Worm (Caenorhabditis elegans) whole organism, midembryonic: ENCODE measurements around the gene osta-2.

ENCODE experiments used
- T22C8.4 ChIP-seq: fragments of 200-800 bp; sonication (Bioruptor generic); IDR thresholded peaks from 2 replicates; pipeline ENCODE4 v1.3.6; 2022; ENCODE audit warnings: missing genetic modification characterization, missing compliant biosample characterization
- cog-1 ChIP-seq: sonication (generic microtip); optimal IDR thresholded peaks from 2 replicates; lab custom pipeline; 2016; ENCODE audit warnings: missing genetic modification characterization, missing compliant biosample characterization
- flt-1 ChIP-seq: fragments of 200-800 bp; sonication (Bioruptor generic); IDR thresholded peaks from 2 replicates; pipeline ENCODE4 v1.3.6; 2022; ENCODE audit warnings: missing genetic modification characterization, missing compliant biosample characterization
- klf-2 ChIP-seq: fragments of 200-800 bp; sonication (Bioruptor generic); conservative IDR thresholded peaks from 2 replicates; pipeline ENCODE4 v1.3.6; 2022; ENCODE audit warnings: missing genetic modification reagents, missing genetic modification characterization, missing compliant biosample characterization
- med-1 ChIP-seq: sonication (generic microtip); optimal IDR thresholded peaks from 2 replicates; lab custom pipeline; 2017; ENCODE audit warnings: missing genetic modification characterization, mild to moderate bottlenecking, missing compliant biosample characterization, antibody characterized with exemption, missing genetic modification reagents; ENCODE audit not compliant: insufficient read depth
- ref-1 ChIP-seq: fragments of 200-800 bp; sonication (Bioruptor generic); conservative IDR thresholded peaks from 2 replicates; pipeline ENCODE4 v1.3.6; 2022; ENCODE audit warnings: missing genetic modification reagents, missing genetic modification characterization, missing compliant biosample characterization
- tab-1 ChIP-seq: fragments of 200-800 bp; sonication (Bioruptor generic); IDR thresholded peaks from 2 replicates; pipeline ENCODE4 v1.3.6; 2022; ENCODE audit warnings: missing genetic modification characterization, missing compliant biosample characterization
- ztf-23 ChIP-seq: fragments of 200-800 bp; sonication (Bioruptor generic); IDR thresholded peaks from 2 replicates; pipeline ENCODE4 v1.3.6; 2022; ENCODE audit warnings: missing genetic modification reagents, missing genetic modification characterization, missing compliant biosample characterization
- ztf-29 ChIP-seq: fragments of 200-800 bp; sonication (Bioruptor generic); IDR thresholded peaks from 2 replicates; pipeline ENCODE4 v1.3.6; 2022; ENCODE audit warnings: missing genetic modification reagents, missing genetic modification characterization, missing compliant biosample characterization

Gene osta-2

DNA sequence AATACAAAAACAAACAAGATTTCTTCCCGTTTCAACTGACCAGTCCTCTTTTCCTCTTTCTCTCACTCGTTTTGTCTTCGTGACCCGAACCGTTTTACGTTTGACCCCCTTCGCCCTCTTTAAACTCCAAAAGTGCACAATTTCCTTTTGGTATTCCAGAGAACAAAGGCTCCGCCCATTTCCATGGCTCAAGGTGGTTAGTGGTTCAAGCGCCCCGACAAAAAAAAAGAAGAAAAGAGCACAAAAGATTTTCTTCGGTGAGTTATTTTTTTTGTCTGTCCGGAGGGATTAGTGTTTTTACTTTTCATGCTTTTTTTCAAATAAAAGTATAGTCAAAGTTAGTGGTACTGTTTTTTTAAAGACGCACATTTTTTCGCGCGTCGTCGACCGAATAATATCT is at the start of gene osta-2:
osta-2 (plus strand) TSS at position 160 of the 400 bp plus-strand sequence.
- TF ChIP-seq ztf-29 (GFP tag; lab: Robert Waterston, UW) (no peak), ztf-23 (GFP tag; lab: Robert Waterston, UW) (no peak), cog-1 (tag; lab: Kevin White, UChicago) (no peak), klf-2 (no peak), ref-1 (GFP tag; lab: Robert Waterston, UW) (no peak), T22C8.4 (GFP tag; lab: Robert Waterston, UW) (no peak), med-1 (GFP tag; lab: Kevin White, UChicago) (no peak), tab-1 (GFP tag; lab: Robert Waterston, UW) (no peak), flt-1 (GFP tag; lab: Robert Waterston, UW) (no peak)

DNA sequence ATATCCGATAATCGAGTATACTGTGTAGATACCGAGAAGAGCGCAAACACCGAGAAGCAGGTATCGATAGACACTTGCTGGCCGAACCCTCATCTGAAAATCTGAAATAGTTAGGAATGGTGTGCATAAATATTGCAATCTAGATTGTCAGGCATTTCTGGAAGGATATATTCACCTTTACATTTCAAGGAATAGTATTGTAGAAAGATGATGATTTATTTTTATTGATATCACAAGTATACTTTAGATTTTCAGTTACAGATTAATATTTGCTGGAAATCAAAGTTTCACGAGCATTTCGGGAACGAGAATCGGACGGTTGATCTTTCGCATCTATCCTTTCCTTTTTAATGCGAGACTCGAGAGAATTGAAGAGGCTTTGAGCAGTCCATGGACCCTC is 47.8 kb upstream of the osta-2 start, which contains the start of gene fut-3:
fut-3 (minus strand) TSS at position 101 of the 400 bp plus-strand sequence.
- TF ChIP-seq cog-1 (tag; lab: Kevin White, UChicago) (no peak), med-1 (GFP tag; lab: Kevin White, UChicago) (no peak), ztf-29 (GFP tag; lab: Robert Waterston, UW) (no peak), tab-1 (GFP tag; lab: Robert Waterston, UW) (no peak), klf-2 (no peak), T22C8.4 (GFP tag; lab: Robert Waterston, UW) (no peak), flt-1 (GFP tag; lab: Robert Waterston, UW) (no peak), ztf-23 (GFP tag; lab: Robert Waterston, UW) (no peak), ref-1 (GFP tag; lab: Robert Waterston, UW) (no peak)

DNA sequence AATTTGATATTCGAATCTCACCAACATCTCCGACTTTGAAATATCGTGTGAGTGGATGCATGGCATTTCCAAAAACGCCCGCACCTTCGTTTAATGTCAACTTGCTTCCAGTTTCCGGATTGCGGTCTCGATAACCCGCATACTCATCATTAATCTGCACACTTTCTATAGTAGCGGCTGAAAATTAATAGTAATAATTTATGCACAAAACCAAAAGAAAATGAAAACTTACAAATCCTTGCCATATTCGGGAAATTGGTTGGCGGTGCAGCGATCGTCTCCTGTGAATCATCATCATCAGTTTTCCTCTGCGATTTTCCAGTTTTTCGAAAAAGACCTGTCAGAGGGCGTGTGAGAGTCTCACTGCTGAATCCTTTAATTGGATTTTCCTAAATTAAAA is 47.3 kb upstream of the osta-2 start:
- TF ChIP-seq cog-1 (tag; lab: Kevin White, UChicago) (no peak), ztf-29 (GFP tag; lab: Robert Waterston, UW) (no peak), ztf-23 (GFP tag; lab: Robert Waterston, UW) (no peak), ref-1 (GFP tag; lab: Robert Waterston, UW) (no peak), T22C8.4 (GFP tag; lab: Robert Waterston, UW) (no peak)

DNA sequence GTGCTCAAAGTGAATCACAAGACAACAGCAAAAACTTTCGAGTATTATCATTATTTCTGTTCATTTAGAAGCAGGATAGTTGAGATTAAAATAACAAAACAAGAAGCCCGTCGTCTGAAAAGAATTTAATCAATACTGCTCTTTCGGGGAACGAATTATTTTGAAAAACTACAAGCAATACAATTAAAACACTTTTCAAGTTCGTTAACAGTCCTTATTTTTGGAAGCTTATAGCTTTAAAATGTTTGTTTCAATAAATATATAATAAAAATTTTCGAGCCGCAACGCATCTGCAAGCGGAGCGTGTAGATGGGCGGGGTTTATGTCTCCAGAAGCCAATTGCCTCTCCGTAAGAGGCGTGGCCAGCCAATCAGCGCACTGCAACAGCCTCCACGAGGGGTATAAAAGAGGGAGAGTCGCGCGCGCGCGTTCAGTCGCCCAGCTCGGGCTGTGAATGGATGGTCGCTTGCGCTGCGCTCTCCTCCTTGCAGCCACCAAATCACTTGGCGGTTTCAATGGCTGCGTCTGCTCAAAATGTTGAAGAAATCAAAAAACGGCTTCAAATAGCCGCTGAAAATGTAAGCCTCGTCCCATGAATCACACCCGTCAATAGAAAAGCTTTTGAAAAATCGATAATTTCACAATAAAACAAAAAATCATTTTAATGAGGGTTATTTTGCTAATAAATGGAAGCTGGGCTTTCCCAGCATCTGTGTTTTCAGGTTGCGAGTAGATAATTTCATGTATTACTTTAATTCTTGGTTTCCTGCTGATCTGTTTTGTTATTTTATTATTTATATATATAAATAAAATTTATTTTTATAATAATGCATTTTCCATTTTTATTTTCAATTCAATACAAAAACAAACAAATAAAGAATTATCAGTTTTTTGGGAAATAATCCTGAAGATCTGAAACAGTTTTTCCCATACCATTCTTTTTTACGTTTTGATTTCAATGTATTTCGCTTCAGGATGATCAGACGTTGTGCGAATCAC is 46.5 kb upstream of the osta-2 start, which contains the start of the genes ift-43 and mdt-26:
ift-43 (minus strand) TSS at position 51 of the 999 bp plus-strand sequence.
mdt-26 (plus strand) TSS at position 446 of the 999 bp plus-strand sequence.
- peak; percentile 76 for TF ChIP-seq tab-1 (GFP tag; lab: Robert Waterston, UW)
- peak; percentile 61; the same call in 1 of the 2 replicates for TF ChIP-seq ztf-29 (GFP tag; lab: Robert Waterston, UW)
- peak; percentile 48; the same call in 1 of the 2 replicates for TF ChIP-seq klf-2
- TF ChIP-seq cog-1 (tag; lab: Kevin White, UChicago), result peak; percentile 18
- TF ChIP-seq flt-1 (GFP tag; lab: Robert Waterston, UW), result peak; percentile 86
- peak; percentile 80 for TF ChIP-seq ztf-23 (GFP tag; lab: Robert Waterston, UW)
- 0 out of 2 replicates have a peak, but pooled peaks have one; percentile 7 for TF ChIP-seq ref-1 (GFP tag; lab: Robert Waterston, UW)
- peak; percentile 78 for TF ChIP-seq T22C8.4 (GFP tag; lab: Robert Waterston, UW)
- peak; percentile 56 for TF ChIP-seq med-1 (GFP tag; lab: Kevin White, UChicago)

DNA sequence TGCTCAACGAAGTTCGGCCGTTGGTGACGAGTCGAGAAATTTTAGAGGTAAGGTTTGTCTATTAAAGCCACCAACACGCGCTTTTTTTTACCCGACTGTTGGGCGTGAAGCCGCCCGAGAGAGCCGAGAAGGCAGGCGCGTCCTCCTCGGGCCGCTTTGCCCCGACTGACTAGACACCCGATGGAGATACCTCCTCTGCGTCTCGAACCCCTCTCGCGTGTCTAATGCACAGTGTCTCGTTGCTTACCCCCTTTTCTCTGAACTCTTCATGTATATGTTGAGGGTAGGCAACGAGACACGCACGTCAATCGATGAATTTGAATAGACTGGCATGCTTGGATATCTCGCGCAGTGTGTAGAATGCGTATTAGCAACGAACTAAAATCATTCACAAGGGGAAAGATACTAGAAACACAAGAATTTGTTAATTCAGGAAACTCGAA is 45.7 kb upstream of the osta-2 start:
- peak; percentile 95 for TF ChIP-seq ztf-29 (GFP tag; lab: Robert Waterston, UW)
- TF ChIP-seq flt-1 (GFP tag; lab: Robert Waterston, UW), result peak; percentile 95
- TF ChIP-seq cog-1 (tag; lab: Kevin White, UChicago), result peak; percentile 75
- TF ChIP-seq tab-1 (GFP tag; lab: Robert Waterston, UW), result peak; percentile 85
- peak; percentile 73 for TF ChIP-seq klf-2
- TF ChIP-seq ztf-23 (GFP tag; lab: Robert Waterston, UW), result peak; percentile 91
- peak; percentile 66 for TF ChIP-seq ref-1 (GFP tag; lab: Robert Waterston, UW)
- TF ChIP-seq med-1 (GFP tag; lab: Kevin White, UChicago), result no peak
- TF ChIP-seq T22C8.4 (GFP tag; lab: Robert Waterston, UW), result peak; percentile 86

DNA sequence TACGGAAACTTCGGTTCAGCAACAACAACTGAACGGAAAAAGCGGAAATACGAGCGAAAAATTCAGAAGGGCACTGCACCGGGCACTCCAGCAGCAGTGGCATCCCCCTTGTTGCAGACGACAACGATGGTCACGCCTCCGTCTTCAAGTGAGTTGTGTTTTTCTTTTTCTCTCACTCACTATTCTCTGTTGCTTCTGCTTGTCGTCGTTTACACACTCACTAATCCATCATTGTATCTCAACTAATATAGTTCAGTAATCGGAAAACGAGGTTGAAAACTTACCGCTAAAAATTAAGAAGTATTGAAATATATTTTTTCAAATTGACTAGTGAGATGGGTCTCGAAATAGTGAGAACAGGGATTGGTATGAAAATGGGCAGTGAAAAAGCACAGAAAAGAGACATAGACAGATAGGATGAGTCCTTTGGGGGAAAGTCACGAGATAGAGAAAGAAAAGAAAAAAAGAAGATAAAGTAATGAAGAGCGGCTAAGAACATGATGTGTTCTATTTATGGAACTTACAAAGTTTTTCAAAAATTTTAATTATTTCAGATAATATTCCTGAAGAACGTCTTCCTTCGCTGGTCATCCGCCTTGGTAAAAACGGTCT is 44.2 kb upstream of the osta-2 start:
- TF ChIP-seq ztf-29 (GFP tag; lab: Robert Waterston, UW) (no peak), ztf-23 (GFP tag; lab: Robert Waterston, UW) (no peak), klf-2 (no peak), tab-1 (GFP tag; lab: Robert Waterston, UW) (no peak), ref-1 (GFP tag; lab: Robert Waterston, UW) (no peak), flt-1 (GFP tag; lab: Robert Waterston, UW) (no peak), cog-1 (tag; lab: Kevin White, UChicago) (no peak), med-1 (GFP tag; lab: Kevin White, UChicago) (no peak)

DNA sequence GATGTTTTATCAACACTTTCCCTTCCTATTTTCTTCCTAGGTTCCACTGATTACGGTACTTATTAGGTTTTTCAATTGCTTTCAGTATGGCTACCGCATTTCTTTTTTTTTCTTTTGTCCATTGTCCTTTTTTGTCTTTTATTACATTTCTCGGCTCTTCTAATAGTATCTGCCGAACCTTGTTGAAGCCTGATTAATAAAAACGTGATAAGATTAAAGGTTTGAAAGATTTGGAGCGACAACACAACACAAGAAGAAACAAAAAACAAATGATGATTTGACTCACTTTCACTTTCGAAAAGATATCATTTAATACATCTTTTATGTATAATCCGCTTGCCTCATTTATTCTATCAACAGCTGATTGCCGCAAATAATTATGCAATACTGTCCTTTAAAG is 42.5 kb upstream of the osta-2 start, which contains the start of gene C25H3.15:
C25H3.15 (plus strand) TSS at position 301 of the 400 bp plus-strand sequence.
- TF ChIP-seq tab-1 (GFP tag; lab: Robert Waterston, UW) (no peak), klf-2 (no peak), med-1 (GFP tag; lab: Kevin White, UChicago) (no peak), cog-1 (tag; lab: Kevin White, UChicago) (no peak), ztf-29 (GFP tag; lab: Robert Waterston, UW) (no peak), ztf-23 (GFP tag; lab: Robert Waterston, UW) (no peak), flt-1 (GFP tag; lab: Robert Waterston, UW) (no peak), T22C8.4 (GFP tag; lab: Robert Waterston, UW) (no peak), ref-1 (GFP tag; lab: Robert Waterston, UW) (no peak)

DNA sequence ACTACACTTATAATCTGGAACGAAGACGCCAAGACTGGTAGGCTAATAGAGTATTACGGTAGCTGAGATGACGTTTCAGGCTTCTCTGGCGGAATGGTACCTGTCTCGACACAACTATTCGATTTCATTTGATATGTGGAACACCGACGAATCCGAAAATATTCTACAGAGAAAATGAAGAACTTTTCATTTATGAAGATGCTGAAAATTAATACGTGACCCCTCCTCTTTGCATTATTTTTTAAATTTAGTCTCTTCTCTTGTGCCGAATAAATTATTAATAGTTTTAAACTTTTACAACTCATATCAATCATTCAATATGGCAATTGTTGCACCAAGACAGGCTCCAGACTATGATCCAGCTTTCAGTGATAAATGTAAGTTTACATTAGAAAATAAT is 41.5 kb upstream of the osta-2 start, which contains the start of gene C25H3.16:
C25H3.16 (plus strand) TSS at position 301 of the 400 bp plus-strand sequence.
- TF ChIP-seq T22C8.4 (GFP tag; lab: Robert Waterston, UW), result no peak
- no peak for TF ChIP-seq klf-2
- no peak for TF ChIP-seq ztf-29 (GFP tag; lab: Robert Waterston, UW)
- TF ChIP-seq ztf-23 (GFP tag; lab: Robert Waterston, UW), result no peak
- TF ChIP-seq cog-1 (tag; lab: Kevin White, UChicago), result no peak
- TF ChIP-seq flt-1 (GFP tag; lab: Robert Waterston, UW), result no peak
- TF ChIP-seq tab-1 (GFP tag; lab: Robert Waterston, UW), result no peak
- no peak for TF ChIP-seq ref-1 (GFP tag; lab: Robert Waterston, UW)
- no peak for TF ChIP-seq med-1 (GFP tag; lab: Kevin White, UChicago)
